Fruit fly (Drosophila melanogaster) whole organism, embryonic: ENCODE data around the gene Swip-1.
A peak's percentile ranks its signal among the peaks of the same experiment; 100 is the strongest.

Experiments
- Atf3 ChIP-seq: fragments of 200-800 bp; sonication (Bioruptor generic); optimal IDR thresholded peaks from 3 replicates; lab custom pipeline; 2016; ENCODE audit warnings: missing biosample characterization, missing genetic modification characterization
- CG11723 ChIP-seq: fragments of 200-800 bp; sonication (Bioruptor generic); optimal IDR thresholded peaks from 2 replicates; lab custom pipeline; 2017; ENCODE audit warnings: missing biosample characterization, mild to moderate bottlenecking, missing genetic modification characterization
- CG12155 ChIP-seq: fragments of 200-800 bp; sonication (Bioruptor generic); optimal IDR thresholded peaks from 3 replicates; lab custom pipeline; 2016; ENCODE audit warnings: missing biosample characterization, missing genetic modification characterization
- CG12744 ChIP-seq: fragments of 200-800 bp; sonication (Bioruptor generic); optimal IDR thresholded peaks from 2 replicates; lab custom pipeline; 2016; ENCODE audit warnings: missing biosample characterization, missing genetic modification characterization
- CG13424 ChIP-seq: fragments of 200-800 bp; sonication (Bioruptor generic); optimal IDR thresholded peaks from 2 replicates; lab custom pipeline; 2019; ENCODE audit warnings: missing biosample characterization, mild to moderate bottlenecking, missing genetic modification characterization, moderate library complexity
- CG13894 ChIP-seq: fragments of 200-800 bp; sonication (Bioruptor generic); optimal IDR thresholded peaks from 3 replicates; lab custom pipeline; 2018; ENCODE audit warnings: missing biosample characterization, mild to moderate bottlenecking, missing genetic modification characterization, moderate library complexity
- CG14441 ChIP-seq: fragments of 200-800 bp; sonication (Bioruptor generic); IDR thresholded peaks from 2 replicates; pipeline ENCODE4 v1.3.6; 2022; ENCODE audit warnings: missing biosample characterization, missing genetic modification characterization
- CG14667 ChIP-seq: fragments of 200-800 bp; sonication (Bioruptor generic); IDR thresholded peaks from 2 replicates; pipeline ENCODE4 v1.3.6; 2022; ENCODE audit warnings: missing biosample characterization, missing genetic modification characterization
- CG14710 ChIP-seq: fragments of 200-800 bp; sonication (Bioruptor generic); optimal IDR thresholded peaks from 3 replicates; lab custom pipeline; 2019; ENCODE audit warnings: missing biosample characterization, mild to moderate bottlenecking, missing genetic modification characterization, moderate library complexity
- CG15011 ChIP-seq: fragments of 200-800 bp; sonication (Bioruptor generic); optimal IDR thresholded peaks from 3 replicates; lab custom pipeline; 2018; ENCODE audit warnings: missing biosample characterization, mild to moderate bottlenecking, missing genetic modification characterization
- CG17802 ChIP-seq: fragments of 200-800 bp; sonication (Bioruptor generic); optimal IDR thresholded peaks from 2 replicates; lab custom pipeline; 2018; ENCODE audit warnings: missing biosample characterization, mild to moderate bottlenecking, missing genetic modification characterization, moderate library complexity
- CG2712 ChIP-seq: fragments of 200-800 bp; optimal IDR thresholded peaks from 3 replicates; lab custom pipeline; 2019; ENCODE audit warnings: missing biosample characterization, mild to moderate bottlenecking, missing genetic modification characterization, moderate library complexity
- CG32772 ChIP-seq: fragments of 200-800 bp; sonication (Bioruptor generic); IDR thresholded peaks from 2 replicates; pipeline ENCODE4 v1.3.6; 2022; ENCODE audit warnings: missing biosample characterization, missing genetic modification characterization
- CG4404 ChIP-seq: fragments of 200-800 bp; sonication (Bioruptor generic); IDR thresholded peaks from 2 replicates; pipeline ENCODE4 v1.3.6; 2022; ENCODE audit warnings: missing biosample characterization, missing genetic modification characterization
- CG5953 ChIP-seq: fragments of 200-800 bp; sonication (Bioruptor generic); IDR thresholded peaks from 2 replicates; pipeline ENCODE4 v1.3.6; 2022; ENCODE audit warnings: missing biosample characterization, missing genetic modification characterization
- CG6654 ChIP-seq: fragments of 200-800 bp; sonication (Bioruptor generic); optimal IDR thresholded peaks from 2 replicates; lab custom pipeline; 2017; ENCODE audit warnings: missing biosample characterization, mild to moderate bottlenecking, missing genetic modification characterization
- CG6683 ChIP-seq: fragments of 200-800 bp; sonication (Bioruptor generic); optimal IDR thresholded peaks from 2 replicates; lab custom pipeline; 2017; ENCODE audit warnings: missing biosample characterization, mild to moderate bottlenecking, missing genetic modification characterization, missing genetic modification reagents
- CG6765 ChIP-seq: fragments of 200-800 bp; sonication (Bioruptor generic); optimal IDR thresholded peaks from 3 replicates; lab custom pipeline; 2017; ENCODE audit warnings: missing biosample characterization, mild to moderate bottlenecking, missing genetic modification characterization
- CG7745 ChIP-seq: fragments of 200-800 bp; sonication (Bioruptor generic); optimal IDR thresholded peaks from 2 replicates; lab custom pipeline; 2018; ENCODE audit warnings: missing biosample characterization, mild to moderate bottlenecking, missing genetic modification characterization, moderate library complexity
- CG7786 ChIP-seq: fragments of 200-800 bp; sonication (Bioruptor generic); optimal IDR thresholded peaks from 2 replicates; lab custom pipeline; 2016; ENCODE audit warnings: missing biosample characterization, missing genetic modification characterization
- CkIIα-i1 ChIP-seq: fragments of 200-800 bp; sonication (Bioruptor generic); IDR thresholded peaks from 2 replicates; pipeline ENCODE4 v1.3.6; 2022; ENCODE audit warnings: missing biosample characterization, missing genetic modification characterization
- D19B ChIP-seq: fragments of 200-800 bp; sonication (Bioruptor generic); optimal IDR thresholded peaks from 2 replicates; lab custom pipeline; 2017; ENCODE audit warnings: missing biosample characterization, mild to moderate bottlenecking, missing genetic modification characterization
- Dll ChIP-seq: fragments of 200-800 bp; sonication (Bioruptor generic); IDR thresholded peaks from 4 replicates; pipeline ENCODE4 v1.3.6; 2022; ENCODE audit warnings: missing biosample characterization, missing genetic modification characterization; ENCODE audit not compliant: partially characterized antibody
- ERR ChIP-seq: fragments of 200-800 bp; sonication (Bioruptor generic); optimal IDR thresholded peaks from 2 replicates; lab custom pipeline; 2016; ENCODE audit warnings: missing biosample characterization, missing genetic modification characterization
- Hmx ChIP-seq: fragments of 200-800 bp; sonication (Bioruptor generic); optimal IDR thresholded peaks from 2 replicates; lab custom pipeline; 2016; ENCODE audit warnings: missing biosample characterization, missing genetic modification characterization
- Hr3 ChIP-seq: fragments of 200-800 bp; sonication (Bioruptor generic); optimal IDR thresholded peaks from 3 replicates; lab custom pipeline; 2016; ENCODE audit warnings: missing biosample characterization, missing genetic modification characterization
- Hr39 ChIP-seq: fragments of >200 bp; optimal IDR thresholded peaks from 2 replicates; lab custom pipeline; 2017
- Hsf ChIP-seq: fragments of 200-800 bp; sonication (Bioruptor generic); optimal IDR thresholded peaks from 3 replicates; lab custom pipeline; 2016; ENCODE audit warnings: missing biosample characterization, missing genetic modification characterization
- Lim3 ChIP-seq: fragments of 200-800 bp; sonication (Bioruptor generic); IDR thresholded peaks from 2 replicates; pipeline ENCODE4 v1.3.6; 2022; ENCODE audit warnings: missing biosample characterization, missing genetic modification characterization
- NC2β ChIP-seq: fragments of 200-800 bp; sonication (Bioruptor generic); optimal IDR thresholded peaks from 2 replicates; lab custom pipeline; 2016; ENCODE audit warnings: missing biosample characterization, missing genetic modification characterization
- Rfx ChIP-seq: fragments of 200-800 bp; sonication (Bioruptor generic); IDR thresholded peaks from 2 replicates; pipeline ENCODE4 v1.3.6; 2022; ENCODE audit warnings: missing biosample characterization, missing genetic modification characterization
- Side ChIP-seq: fragments of 200-800 bp; sonication (Bioruptor generic); optimal IDR thresholded peaks from 2 replicates; lab custom pipeline; 2016; ENCODE audit warnings: missing biosample characterization, missing genetic modification characterization
- Sox100B ChIP-seq: fragments of 200-800 bp; sonication (Bioruptor generic); optimal IDR thresholded peaks from 3 replicates; lab custom pipeline; 2018; ENCODE audit warnings: missing biosample characterization, mild to moderate bottlenecking, missing genetic modification characterization
- Taf1 ChIP-seq: fragments of 200-800 bp; sonication (Bioruptor generic); IDR thresholded peaks from 2 replicates; pipeline ENCODE4 v1.3.6; 2022; ENCODE audit warnings: missing biosample characterization, missing genetic modification characterization
- YL-1 ChIP-seq: fragments of 200-800 bp; sonication (Bioruptor generic); optimal IDR thresholded peaks from 3 replicates; lab custom pipeline; 2017; ENCODE audit warnings: missing biosample characterization, mild to moderate bottlenecking, missing genetic modification characterization
- ara ChIP-seq: fragments of 200-800 bp; sonication (Bioruptor generic); IDR thresholded peaks from 2 replicates; pipeline ENCODE4 v1.3.6; 2022; ENCODE audit warnings: missing biosample characterization, missing genetic modification characterization
- cas ChIP-seq: fragments of 200-800 bp; sonication (Bioruptor generic); IDR thresholded peaks from 2 replicates; pipeline ENCODE4 v1.3.6; 2022; ENCODE audit warnings: missing biosample characterization, missing genetic modification characterization
- chif ChIP-seq, 2 experiments: fragments of 200-800 bp; sonication (Bioruptor generic); optimal IDR thresholded peaks; 3 replicates each; lab custom pipeline; 2016; ENCODE audit warnings: missing biosample characterization in 2 of 2, missing genetic modification characterization in 2 of 2
- ci ChIP-seq: fragments of 200-800 bp; sonication (Bioruptor generic); IDR thresholded peaks from 3 replicates; pipeline ENCODE4 v1.3.6; 2022; ENCODE audit warnings: missing biosample characterization, missing genetic modification characterization
- fd96Cb ChIP-seq: fragments of 200-800 bp; sonication (Bioruptor generic); optimal IDR thresholded peaks from 2 replicates; lab custom pipeline; 2018; ENCODE audit warnings: missing biosample characterization, mild to moderate bottlenecking, missing genetic modification characterization, moderate library complexity
- fu2 ChIP-seq: fragments of 200-800 bp; sonication (Bioruptor generic); optimal IDR thresholded peaks from 2 replicates; lab custom pipeline; 2016; ENCODE audit warnings: missing biosample characterization, missing genetic modification characterization
- gfzf ChIP-seq: fragments of 200-800 bp; sonication (Bioruptor generic); optimal IDR thresholded peaks from 2 replicates; lab custom pipeline; 2016; ENCODE audit warnings: missing biosample characterization, mild to moderate bottlenecking, missing genetic modification characterization, moderate library complexity
- hkb ChIP-seq, 2 experiments: fragments of 200-800 bp in 1 of 2; fragments of >200 bp in 1 of 2; sonication (Bioruptor generic) in 1 of 2; IDR thresholded peaks in 1 of 2; optimal IDR thresholded peaks in 1 of 2; 2 replicates each; pipeline versions ENCODE4 v1.3.6 to Lab custom; 2017 to 2022; ENCODE audit warnings: missing biosample characterization in 1 of 2, missing genetic modification characterization in 1 of 2
- mam ChIP-seq: fragments of 200-800 bp; sonication (Bioruptor generic); optimal IDR thresholded peaks from 3 replicates; lab custom pipeline; 2016; ENCODE audit warnings: missing biosample characterization, missing genetic modification characterization
- nerfin-2 ChIP-seq: fragments of 200-800 bp; sonication (Bioruptor generic); IDR thresholded peaks from 2 replicates; pipeline ENCODE4 v1.3.6; 2022; ENCODE audit warnings: missing biosample characterization, missing genetic modification characterization; ENCODE audit not compliant: partially characterized antibody
- phol ChIP-seq: fragments of 200-800 bp; sonication (Bioruptor generic); optimal IDR thresholded peaks from 3 replicates; lab custom pipeline; 2018; ENCODE audit warnings: missing biosample characterization, mild to moderate bottlenecking, missing genetic modification characterization, moderate library complexity
- seq ChIP-seq: fragments of 200-800 bp; sonication (Bioruptor generic); IDR thresholded peaks from 2 replicates; pipeline ENCODE4 v1.3.6; 2022; ENCODE audit warnings: missing biosample characterization, missing genetic modification characterization
- shn ChIP-seq: fragments of 200-800 bp; sonication (Bioruptor generic); optimal IDR thresholded peaks from 3 replicates; lab custom pipeline; 2016; ENCODE audit warnings: missing biosample characterization, missing genetic modification characterization
- usp ChIP-seq: fragments of >200 bp; optimal IDR thresholded peaks from 2 replicates; lab custom pipeline; 2017; ENCODE audit warnings: missing biosample characterization, missing genetic modification characterization
- wek ChIP-seq: fragments of 200-800 bp; sonication (Bioruptor generic); optimal IDR thresholded peaks from 3 replicates; lab custom pipeline; 2018; ENCODE audit warnings: missing biosample characterization, mild to moderate bottlenecking, missing genetic modification characterization, moderate library complexity
- zf30C ChIP-seq: fragments of 200-800 bp; sonication (Bioruptor generic); optimal IDR thresholded peaks from 3 replicates; lab custom pipeline; 2018; ENCODE audit warnings: missing biosample characterization, mild to moderate bottlenecking, missing genetic modification characterization

Gene Swip-1

dm6 chr2L:19009130-19009529 is 22.1 kb upstream of the Swip-1 start, which contains the start of gene RpL30:
TSS of gene RpL30 (minus strand) at chr2L:19009306.
- TF ChIP-seq D19B (GFP tag; lab: Kevin White, UChicago) (peak; percentile 42), NC2β (GFP tag; lab: Kevin White, UChicago) (peak; percentile 99), Side (GFP tag; lab: Kevin White, UChicago) (peak; percentile 93), ara (GFP tag; lab: Robert Waterston, UW) (peak; percentile 86), ERR (GFP tag; lab: Kevin White, UChicago) (peak; percentile 80), CG14441 (GFP tag; lab: Robert Waterston, UW) (peak; percentile 64), Taf1 (GFP tag; lab: Robert Waterston, UW) (peak; percentile 37; the same call in 1 of the 2 replicates), ci (GFP tag; lab: Robert Waterston, UW) (peak; percentile 99), YL-1 (GFP tag; lab: Kevin White, UChicago) (peak; percentile 99), CkIIα-i1 (GFP tag; lab: Robert Waterston, UW) (0 out of 2 replicates have a peak, but pooled peaks have one; percentile 52), gfzf (GFP tag; lab: Kevin White, UChicago) (peak; percentile 100), usp (GFP tag; lab: Kevin White, UChicago) (no peak), Hsf (GFP tag; lab: Kevin White, UChicago) (peak; percentile 88), zf30C (GFP tag; lab: Kevin White, UChicago) (peak; percentile 54), Hr39 (lab: Kevin White, UChicago) (no peak), CG14710 (tag; lab: Kevin White, UChicago) (peak; percentile 92), CG11723 (GFP tag; lab: Kevin White, UChicago) (peak; percentile 89), CG15011 (peak; percentile 89), CG12744 (peak; percentile 88), hkb (optimal IDR thresholded peaks at IDR 0.05; lab: Kevin White, UChicago) (peak; percentile 63), hkb (GFP tag; IDR thresholded peaks at IDR 0.05; lab: Robert Waterston, UW) (peak; percentile 93), chif (GFP tag; optimal IDR thresholded peaks at IDR 0.05; lab: Kevin White, UChicago) (peak; percentile 70 to 87), Lim3 (GFP tag; lab: Robert Waterston, UW) (no peak), Sox100B (GFP tag; lab: Kevin White, UChicago) (peak; percentile 75), Dll (GFP tag; lab: Robert Waterston, UW) (peak; percentile 74; the same call in 3 of the 4 replicates), CG12155 (GFP tag; lab: Kevin White, UChicago) (peak; percentile 68), fd96Cb (peak; percentile 51), CG14667 (peak; percentile 54), CG7745 (tag; lab: Kevin White, UChicago) (peak; percentile 71), Rfx (GFP tag; lab: Robert Waterston, UW) (peak; percentile 93), CG4404 (GFP tag; lab: Robert Waterston, UW) (peak; percentile 52; the same call in 1 of the 2 replicates), Atf3 (peak; percentile 57), seq (peak; percentile 90), CG6765 (GFP tag; lab: Kevin White, UChicago) (peak; percentile 97), CG6683 (peak; percentile 92), phol (tag; lab: Kevin White, UChicago) (peak; percentile 91), CG6654 (peak; percentile 63), CG2712 (peak; percentile 87), wek (GFP tag; lab: Kevin White, UChicago) (peak; percentile 90), CG13424 (tag; lab: Kevin White, UChicago) (peak; percentile 70), mam (GFP tag; lab: Kevin White, UChicago) (peak; percentile 86), CG17802 (tag; lab: Kevin White, UChicago) (peak; percentile 62), nerfin-2 (GFP tag; lab: Robert Waterston, UW) (no peak), CG13894 (peak; percentile 92), CG32772 (GFP tag; lab: Robert Waterston, UW) (peak; percentile 41; the same call in 1 of the 2 replicates), Hr3 (peak; percentile 51), shn (peak; percentile 87), cas (GFP tag; lab: Robert Waterston, UW) (peak; percentile 55; the same call in 1 of the 2 replicates), CG5953 (GFP tag; lab: Robert Waterston, UW) (peak; percentile 89), fu2 (peak; percentile 77), CG7786 (GFP tag; lab: Kevin White, UChicago) (peak; percentile 82), Hmx (GFP tag; lab: Kevin White, UChicago) (no peak)
